Worm (Caenorhabditis elegans) whole organism, L4 larva: Measurements from ENCODE around the gene Y68A4B.3.
A peak's percentile ranks its signal among the peaks of the same experiment; 100 is the strongest.
"Not testable (repeated sequence)": the region's sequence is repeated elsewhere in the genome, so short reads cannot be mapped to it uniquely, and the experiment has no call there.

Experiments
- D1046.2 ChIP-seq: fragments of 200-800 bp; sonication (Bioruptor generic); IDR thresholded peaks from 2 replicates; pipeline ENCODE4 v1.3.6; 2022; ENCODE audit warnings: missing genetic modification characterization, missing compliant biosample characterization
- F10B5.3 ChIP-seq: sonication (generic microtip); optimal IDR thresholded peaks from 2 replicates; lab custom pipeline; 2016; ENCODE audit warnings: mild to moderate bottlenecking, missing genetic modification characterization, missing compliant biosample characterization
- F26F4.8 ChIP-seq: fragments of 200-800 bp; sonication (Bioruptor generic); conservative IDR thresholded peaks from 2 replicates; pipeline ENCODE4 v1.3.6; 2022; ENCODE audit warnings: missing genetic modification characterization, missing compliant biosample characterization
- T20F7.1 ChIP-seq: fragments of 200-800 bp; sonication (Bioruptor generic); optimal IDR thresholded peaks from 2 replicates; lab custom pipeline; 2018; ENCODE audit warnings: mild to moderate bottlenecking, missing genetic modification characterization, missing compliant biosample characterization
- Y105C5A.15 ChIP-seq: fragments of 200-800 bp; sonication (Bioruptor generic); IDR thresholded peaks from 2 replicates; pipeline ENCODE4 v1.3.6; 2022; ENCODE audit warnings: missing genetic modification characterization, missing compliant biosample characterization
- aha-1 ChIP-seq: fragments of 150-350 bp; peaks from one replicate; lab custom pipeline; 2014; ENCODE audit warnings: missing biosample characterization, missing genetic modification characterization
- aly-2 ChIP-seq: sonication (generic microtip); optimal IDR thresholded peaks from 2 replicates; lab custom pipeline; 2018; ENCODE audit warnings: missing biosample characterization, missing genetic modification characterization
- attf-4 ChIP-seq: sonication (generic microtip); optimal IDR thresholded peaks from 3 replicates; lab custom pipeline; 2017; ENCODE audit warnings: missing biosample characterization, missing genetic modification characterization
- ceh-44 ChIP-seq: fragments of 200-800 bp; sonication (Bioruptor generic); IDR thresholded peaks from 2 replicates; pipeline ENCODE4 v1.3.6; 2022; ENCODE audit warnings: missing genetic modification reagents, missing genetic modification characterization, missing compliant biosample characterization
- ctbp-1 ChIP-seq: fragments of 200-800 bp; sonication (Bioruptor generic); IDR thresholded peaks from 2 replicates; pipeline ENCODE4 v1.3.6; 2022; ENCODE audit warnings: missing genetic modification reagents, missing genetic modification characterization, missing compliant biosample characterization
- daf-16 ChIP-seq, 3 experiments: sonication (generic microtip); optimal IDR thresholded peaks; 2 replicates each; lab custom pipeline; 2016 to 2017; ENCODE audit warnings: missing genetic modification characterization in 3 of 3, missing genetic modification reagents in 3 of 3, mild to moderate bottlenecking in 2 of 3, missing compliant biosample characterization in 2 of 3, missing biosample characterization in 1 of 3, moderate library complexity in 1 of 3
- dmd-9 ChIP-seq: fragments of 200-800 bp; sonication (Bioruptor generic); IDR thresholded peaks from 2 replicates; pipeline ENCODE4 v1.3.6; 2022; ENCODE audit warnings: missing genetic modification reagents, missing genetic modification characterization, missing compliant biosample characterization
- dpl-1 ChIP-seq: fragments of 150-350 bp; optimal IDR thresholded peaks from 2 replicates; lab custom pipeline; 2014; ENCODE audit warnings: missing biosample characterization, missing genetic modification reagents, missing genetic modification characterization
- fkh-10 ChIP-seq: fragments of 150-350 bp; optimal IDR thresholded peaks from 2 replicates; lab custom pipeline; 2014; ENCODE audit warnings: missing biosample characterization, missing genetic modification reagents, missing genetic modification characterization
- lim-7 ChIP-seq: fragments of 200-800 bp; sonication (Bioruptor generic); IDR thresholded peaks from 2 replicates; pipeline ENCODE4 v1.3.6; 2022; ENCODE audit warnings: missing genetic modification characterization, missing compliant biosample characterization
- lin-29 ChIP-seq: fragments of 200-800 bp; sonication (Bioruptor generic); IDR thresholded peaks from 2 replicates; pipeline ENCODE4 v1.3.6; 2022; ENCODE audit warnings: missing genetic modification reagents, missing genetic modification characterization, missing compliant biosample characterization
- lsy-2 ChIP-seq, 2 experiments: fragments of 150-350 bp in 1 of 2; sonication (generic microtip) in 1 of 2; optimal IDR thresholded peaks; 2 replicates each; lab custom pipeline; 2014 to 2017; ENCODE audit warnings: missing biosample characterization in 2 of 2, missing genetic modification characterization in 2 of 2
- mep-1 ChIP-seq: fragments of 150-350 bp; sonication (generic microtip); optimal IDR thresholded peaks from 3 replicates; lab custom pipeline; 2014; ENCODE audit warnings: missing biosample characterization, missing genetic modification characterization
- mxl-3 ChIP-seq: fragments of 200-800 bp; sonication (Bioruptor generic); optimal IDR thresholded peaks from 2 replicates; lab custom pipeline; 2018; ENCODE audit warnings: mild to moderate bottlenecking, missing genetic modification characterization, missing compliant biosample characterization
- nhr-25 ChIP-seq: sonication (generic microtip); optimal IDR thresholded peaks from 2 replicates; lab custom pipeline; 2017; ENCODE audit warnings: missing genetic modification characterization, mild to moderate bottlenecking, missing compliant biosample characterization, antibody characterized with exemption, moderate library complexity, borderline replicate concordance; ENCODE audit not compliant: insufficient read depth
- nhr-41 ChIP-seq: fragments of 200-800 bp; sonication (Bioruptor generic); IDR thresholded peaks from 2 replicates; pipeline ENCODE4 v1.3.6; 2022; ENCODE audit warnings: missing genetic modification reagents, missing genetic modification characterization, missing compliant biosample characterization
- nhr-77 ChIP-seq: fragments of 150-350 bp; optimal IDR thresholded peaks from 2 replicates; lab custom pipeline; 2014; ENCODE audit warnings: missing biosample characterization, missing genetic modification characterization
- saeg-2 ChIP-seq: fragments of 200-800 bp; sonication (Bioruptor generic); IDR thresholded peaks from 2 replicates; pipeline ENCODE4 v1.3.6; 2022; ENCODE audit warnings: missing genetic modification reagents, missing genetic modification characterization, missing compliant biosample characterization
- spr-1 ChIP-seq: sonication (generic microtip); optimal IDR thresholded peaks from 2 replicates; lab custom pipeline; 2016; ENCODE audit warnings: mild to moderate bottlenecking, missing genetic modification characterization, missing compliant biosample characterization
- spr-3 ChIP-seq: fragments of 200-800 bp; sonication (Bioruptor generic); optimal IDR thresholded peaks from 2 replicates; lab custom pipeline; 2018; ENCODE audit warnings: mild to moderate bottlenecking, missing genetic modification characterization, missing compliant biosample characterization
- unc-62 ChIP-seq, 3 experiments: fragments of 150-350 bp in 1 of 3; sonication (generic microtip); optimal IDR thresholded peaks in 2 of 3; peaks in 1 of 3; 1 replicate in 1 of 3; 2 replicates in 2 of 3; lab custom pipeline; 2014 to 2017; ENCODE audit warnings: missing biosample characterization in 3 of 3, missing genetic modification characterization in 3 of 3, missing genetic modification reagents in 3 of 3, missing genotype in 1 of 3
- zag-1 ChIP-seq: fragments of 150-350 bp; optimal IDR thresholded peaks from 2 replicates; lab custom pipeline; 2014; ENCODE audit warnings: missing biosample characterization, missing genetic modification characterization
- zfp-3 ChIP-seq: fragments of 200-800 bp; sonication (Bioruptor generic); conservative IDR thresholded peaks from 2 replicates; pipeline ENCODE4 v1.3.6; 2022; ENCODE audit warnings: missing genetic modification reagents, missing genetic modification characterization, missing compliant biosample characterization

The Y68A4B.3 gene

ce11 chrV:17242552-17242951, at the start of gene Y68A4B.3:
Y68A4B.3 (minus strand) TSS chrV:17242652.
- TF ChIP-seq fkh-10 (no peak), saeg-2 (no peak), lin-29 (GFP tag; lab: Robert Waterston, UW) (no peak), dpl-1 (no peak), daf-16 (GFP tag; optimal IDR thresholded peaks at IDR 0.05; lab: Kevin White, UChicago) (no peak), daf-16 (tag; optimal IDR thresholded peaks at IDR 0.05; lab: Kevin White, UChicago) (no peak), nhr-25 (tag; lab: Kevin White, UChicago) (no peak), D1046.2 (GFP tag; lab: Robert Waterston, UW) (no peak), zag-1 (tag; lab: Kevin White, UChicago) (no peak), F10B5.3 (tag; lab: Kevin White, UChicago) (no peak), attf-4 (no peak), zfp-3 (GFP tag; lab: Robert Waterston, UW) (no peak), dmd-9 (no peak), F26F4.8 (GFP tag; lab: Robert Waterston, UW) (no peak), mxl-3 (no peak)

- TF ChIP-seq T20F7.1, result no peak
- TF ChIP-seq spr-1, result no peak
- no peak for TF ChIP-seq spr-3
- peak; percentile 95 for TF ChIP-seq aha-1 (tag; lab: Kevin White, UChicago)
These were observed 41.7 kb upstream of the Y68A4B.3 start for ce11 chrV:17284159-17284558.

- TF ChIP-seq Y105C5A.15 (no peak), ctbp-1 (GFP tag; lab: Robert Waterston, UW) (no peak), lim-7 (GFP tag; lab: Robert Waterston, UW) (no peak)
- TF ChIP-seq, all 104 proteins: peak for 0
These were observed 30.8 kb upstream of the Y68A4B.3 start, which contains the start of gene K10G4.10 for ce11 chrV:17273249-17273648. K10G4.10 (plus strand) TSS chrV:17273549.

- TF ChIP-seq unc-62 (GFP tag; optimal IDR thresholded peaks at IDR 0.05 in 1 of 2; lab: Kevin White, UChicago) (peak in 1 of 2 experiments; percentile 91), unc-62 (tag; optimal IDR thresholded peaks at IDR 0.05; lab: Kevin White, UChicago) (no peak), mep-1 (tag; lab: Kevin White, UChicago) (no peak)
- TF ChIP-seq, all 104 proteins: peak for 1
These were observed 29.7 kb upstream of the Y68A4B.3 start for ce11 chrV:17272112-17272511.

ce11 chrV:17264855-17265254, 22.4 kb upstream of the Y68A4B.3 start, which contains the start of gene K10G4.3:
K10G4.3 (minus strand) TSS chrV:17264955.
- not testable (repeated sequence) for TF ChIP-seq zag-1 (tag; lab: Kevin White, UChicago); nhr-41 (GFP tag; lab: Robert Waterston, UW); attf-4

ce11 chrV:17261385-17261784, 18.9 kb upstream of the Y68A4B.3 start:
- TF ChIP-seq spr-1, result no peak
- TF ChIP-seq lim-7 (GFP tag; lab: Robert Waterston, UW), result 0 out of 2 replicates have a peak, but pooled peaks have one; percentile 37
- TF ChIP-seq nhr-77 (tag; lab: Kevin White, UChicago), result no peak
- TF ChIP-seq ceh-44 (GFP tag; lab: Robert Waterston, UW), result no peak
- no peak for TF ChIP-seq lsy-2 (tag; optimal IDR thresholded peaks at IDR 0.05; lab: Kevin White, UChicago)
- TF ChIP-seq lin-29 (GFP tag; lab: Robert Waterston, UW), result no peak
- TF ChIP-seq aly-2 (tag; lab: Kevin White, UChicago), result no peak

- TF ChIP-seq dpl-1 (no peak), unc-62 (GFP tag; optimal IDR thresholded peaks at IDR 0.05 in 1 of 2; lab: Kevin White, UChicago) (peak in 1 of 2 experiments; percentile 72), unc-62 (tag; optimal IDR thresholded peaks at IDR 0.05; lab: Kevin White, UChicago) (no peak)
- TF ChIP-seq, all 104 proteins: peak for 1
These were observed 16.4 kb upstream of the Y68A4B.3 start, which contains the start of gene fbxa-85 for ce11 chrV:17258868-17259267. fbxa-85 (plus strand) TSS chrV:17259168.
